Worm (Caenorhabditis elegans) whole organism, young adult: ENCODE results near the gene R09E12.9.

Source experiments
- B0336.3 ChIP-seq: fragments of 200-800 bp; sonication (Bioruptor generic); IDR thresholded peaks from 2 replicates; pipeline ENCODE4 v1.3.6; 2022; ENCODE audit warnings: missing genetic modification characterization, missing compliant biosample characterization
- K11D2.4 ChIP-seq: fragments of 200-800 bp; sonication (Bioruptor generic); IDR thresholded peaks from 2 replicates; pipeline ENCODE4 v1.3.6; 2022; ENCODE audit warnings: missing genetic modification reagents, missing genetic modification characterization, missing compliant biosample characterization
- K12H6.12 ChIP-seq: fragments of 200-800 bp; sonication (Bioruptor generic); optimal IDR thresholded peaks from 2 replicates; lab custom pipeline; 2018; ENCODE audit warnings: mild to moderate bottlenecking, missing genetic modification characterization, missing compliant biosample characterization
- Y53G8AR.9 ChIP-seq: fragments of 200-800 bp; sonication (Bioruptor generic); conservative IDR thresholded peaks from 2 replicates; pipeline ENCODE4 v1.3.6; 2022; ENCODE audit warnings: missing genetic modification reagents, missing genetic modification characterization, missing compliant biosample characterization
- Y79H2A.3 ChIP-seq: fragments of 200-800 bp; sonication (Bioruptor generic); conservative IDR thresholded peaks from 2 replicates; pipeline ENCODE4 v1.3.6; 2022; ENCODE audit warnings: missing genetic modification reagents, missing genetic modification characterization, missing compliant biosample characterization
- Y95B8A.8 ChIP-seq: fragments of 200-800 bp; sonication (Bioruptor generic); IDR thresholded peaks from 2 replicates; pipeline ENCODE4 v1.3.6; 2022; ENCODE audit warnings: missing genetic modification reagents, missing genetic modification characterization, missing compliant biosample characterization
- ZK185.1 ChIP-seq: sonication (generic microtip); optimal IDR thresholded peaks from 2 replicates; lab custom pipeline; 2016; ENCODE audit warnings: mild to moderate bottlenecking, missing genetic modification characterization, missing compliant biosample characterization; ENCODE audit not compliant: poor library complexity, severe bottlenecking
- attf-3 ChIP-seq: fragments of 200-800 bp; sonication (Bioruptor generic); conservative IDR thresholded peaks from 2 replicates; pipeline ENCODE4 v1.3.6; 2022; ENCODE audit warnings: missing genetic modification reagents, missing genetic modification characterization, missing compliant biosample characterization
- attf-5 ChIP-seq: fragments of 200-800 bp; sonication (Bioruptor generic); optimal IDR thresholded peaks from 2 replicates; lab custom pipeline; 2018; ENCODE audit warnings: mild to moderate bottlenecking, missing genetic modification characterization, missing compliant biosample characterization
- bed-1 ChIP-seq: fragments of 200-800 bp; sonication (Bioruptor generic); IDR thresholded peaks from 2 replicates; pipeline ENCODE4 v1.3.6; 2022; ENCODE audit warnings: missing genetic modification reagents, missing genetic modification characterization, missing compliant biosample characterization
- cebp-1 ChIP-seq, 2 experiments: fragments of 200-800 bp in 1 of 2; sonication (Bioruptor generic) in 1 of 2; sonication (generic microtip) in 1 of 2; IDR thresholded peaks in 1 of 2; optimal IDR thresholded peaks in 1 of 2; 2 replicates each; pipeline versions ENCODE4 v1.3.6 to Lab custom; 2017 to 2022; ENCODE audit warnings: missing compliant biosample characterization in 2 of 2, missing genetic modification characterization in 2 of 2, mild to moderate bottlenecking in 1 of 2, missing genetic modification reagents in 1 of 2, moderate library complexity in 1 of 2
- cebp-2 ChIP-seq: fragments of 200-800 bp; sonication (Bioruptor generic); IDR thresholded peaks from 2 replicates; pipeline ENCODE4 v1.3.6; 2022; ENCODE audit warnings: missing genetic modification characterization, missing compliant biosample characterization
- ceh-79 ChIP-seq: sonication (generic microtip); optimal IDR thresholded peaks from 2 replicates; lab custom pipeline; 2017; ENCODE audit warnings: mild to moderate bottlenecking, missing genetic modification characterization, missing compliant biosample characterization
- chd-7 ChIP-seq: sonication (generic microtip); optimal IDR thresholded peaks from 2 replicates; lab custom pipeline; 2016; ENCODE audit warnings: mild to moderate bottlenecking, missing genetic modification characterization, moderate library complexity, missing compliant biosample characterization
- dox-1 ChIP-seq: fragments of 200-800 bp; sonication (Bioruptor generic); IDR thresholded peaks from 2 replicates; pipeline ENCODE4 v1.3.6; 2022; ENCODE audit warnings: missing genetic modification reagents, missing genetic modification characterization, missing compliant biosample characterization
- dpl-1 ChIP-seq: fragments of 150-350 bp; optimal IDR thresholded peaks from 2 replicates; lab custom pipeline; 2014; ENCODE audit warnings: missing biosample characterization, missing genetic modification reagents, missing genetic modification characterization
- egl-44 ChIP-seq: fragments of 200-800 bp; sonication (Bioruptor generic); IDR thresholded peaks from 2 replicates; pipeline ENCODE4 v1.3.6; 2022; ENCODE audit warnings: missing genetic modification reagents, missing genetic modification characterization, missing compliant biosample characterization
- gei-17 ChIP-seq: fragments of 200-800 bp; sonication (Bioruptor generic); optimal IDR thresholded peaks from 2 replicates; lab custom pipeline; 2018; ENCODE audit warnings: mild to moderate bottlenecking, missing genetic modification characterization, missing compliant biosample characterization
- hmg-1.2 ChIP-seq: fragments of 200-800 bp; sonication (Bioruptor generic); IDR thresholded peaks from 2 replicates; pipeline ENCODE4 v1.3.6; 2022; ENCODE audit warnings: missing genetic modification reagents, missing genetic modification characterization, missing compliant biosample characterization
- let-526 ChIP-seq: fragments of 200-800 bp; sonication (Bioruptor generic); IDR thresholded peaks from 2 replicates; pipeline ENCODE4 v1.3.6; 2022; ENCODE audit warnings: missing genetic modification reagents, missing genetic modification characterization, missing compliant biosample characterization
- lin-26 ChIP-seq: fragments of 200-800 bp; sonication (Bioruptor generic); IDR thresholded peaks from 2 replicates; pipeline ENCODE4 v1.3.6; 2022; ENCODE audit warnings: missing genetic modification reagents, missing genetic modification characterization, missing compliant biosample characterization
- lin-40 ChIP-seq: sonication (generic microtip); optimal IDR thresholded peaks from 2 replicates; lab custom pipeline; 2016; ENCODE audit warnings: missing genetic modification characterization, mild to moderate bottlenecking, missing compliant biosample characterization, missing genotype, missing genetic modification reagents
- lin-54 ChIP-seq: fragments of 200-800 bp; sonication (Bioruptor generic); optimal IDR thresholded peaks from 2 replicates; lab custom pipeline; 2018; ENCODE audit warnings: mild to moderate bottlenecking, missing genetic modification characterization, missing compliant biosample characterization
- lsl-1 ChIP-seq: fragments of 200-800 bp; sonication (Bioruptor generic); optimal IDR thresholded peaks from 2 replicates; lab custom pipeline; 2018; ENCODE audit warnings: mild to moderate bottlenecking, missing genetic modification characterization, moderate library complexity, missing compliant biosample characterization
- lsy-27 ChIP-seq: sonication (generic microtip); optimal IDR thresholded peaks from 2 replicates; lab custom pipeline; 2017; ENCODE audit warnings: missing genetic modification characterization, mild to moderate bottlenecking, missing compliant biosample characterization, antibody characterized with exemption, missing genotype, borderline replicate concordance; ENCODE audit not compliant: insufficient read depth
- madf-3 ChIP-seq: fragments of 200-800 bp; sonication (Bioruptor generic); IDR thresholded peaks from 2 replicates; pipeline ENCODE4 v1.3.6; 2022; ENCODE audit warnings: missing genetic modification reagents, missing genetic modification characterization, missing compliant biosample characterization
- madf-8 ChIP-seq: fragments of 200-800 bp; sonication (Bioruptor generic); conservative IDR thresholded peaks from 2 replicates; pipeline ENCODE4 v1.3.6; 2022; ENCODE audit warnings: missing genetic modification reagents, missing genetic modification characterization, missing compliant biosample characterization
- mel-28 ChIP-seq: sonication (generic microtip); optimal IDR thresholded peaks from 2 replicates; lab custom pipeline; 2016; ENCODE audit warnings: borderline replicate concordance, mild to moderate bottlenecking, missing genetic modification characterization, missing compliant biosample characterization
- nfyb-1 ChIP-seq: fragments of 200-800 bp; sonication (Bioruptor generic); IDR thresholded peaks from 2 replicates; pipeline ENCODE4 v1.3.6; 2022; ENCODE audit warnings: missing genetic modification reagents, missing genetic modification characterization, missing compliant biosample characterization
- nhr-120 ChIP-seq: fragments of 200-800 bp; sonication (Bioruptor generic); IDR thresholded peaks from 2 replicates; pipeline ENCODE4 v1.3.6; 2022; ENCODE audit warnings: missing genetic modification characterization, missing compliant biosample characterization
- nhr-27 ChIP-seq: fragments of 200-800 bp; sonication (Bioruptor generic); optimal IDR thresholded peaks from 2 replicates; lab custom pipeline; 2018; ENCODE audit warnings: mild to moderate bottlenecking, missing genetic modification characterization, moderate library complexity, missing compliant biosample characterization
- nhr-80 ChIP-seq: sonication (generic microtip); optimal IDR thresholded peaks from 2 replicates; lab custom pipeline; 2016; ENCODE audit warnings: missing genetic modification characterization, missing compliant biosample characterization
- nhr-90 ChIP-seq: sonication (generic microtip); optimal IDR thresholded peaks from 2 replicates; lab custom pipeline; 2016; ENCODE audit warnings: missing genotype, mild to moderate bottlenecking, missing genetic modification characterization, missing compliant biosample characterization
- rec-8 ChIP-seq, 2 experiments: sonication (generic microtip); optimal IDR thresholded peaks; 2 replicates each; lab custom pipeline; 2016; ENCODE audit warnings: mild to moderate bottlenecking in 2 of 2, missing genetic modification characterization in 2 of 2, missing genetic modification reagents in 2 of 2, missing genotype in 2 of 2, missing biosample characterization in 1 of 2, missing compliant biosample characterization in 1 of 2, moderate library complexity in 1 of 2
- repo-1 ChIP-seq: sonication (generic microtip); optimal IDR thresholded peaks from 2 replicates; lab custom pipeline; 2017; ENCODE audit warnings: mild to moderate bottlenecking, missing genetic modification characterization, missing compliant biosample characterization
- somi-1 ChIP-seq: fragments of 200-800 bp; sonication (Bioruptor generic); optimal IDR thresholded peaks from 2 replicates; lab custom pipeline; 2018; ENCODE audit warnings: mild to moderate bottlenecking, missing genetic modification characterization, missing compliant biosample characterization
- tbp1 ChIP-seq: fragments of 200-800 bp; sonication (Bioruptor generic); optimal IDR thresholded peaks from 2 replicates; lab custom pipeline; 2018; ENCODE audit warnings: mild to moderate bottlenecking, missing genetic modification characterization, missing compliant biosample characterization
- tlf-1 ChIP-seq: fragments of 200-800 bp; sonication (Bioruptor generic); optimal IDR thresholded peaks from 2 replicates; lab custom pipeline; 2018; ENCODE audit warnings: mild to moderate bottlenecking, missing genetic modification characterization, missing compliant biosample characterization
- zim-3 ChIP-seq: sonication (generic microtip); optimal IDR thresholded peaks from 2 replicates; lab custom pipeline; 2017; ENCODE audit warnings: mild to moderate bottlenecking, missing genetic modification characterization, moderate library complexity, missing compliant biosample characterization
- ztf-22 ChIP-seq: fragments of 200-800 bp; sonication (Bioruptor generic); optimal IDR thresholded peaks from 2 replicates; lab custom pipeline; 2018; ENCODE audit warnings: mild to moderate bottlenecking, missing genetic modification characterization, moderate library complexity, missing compliant biosample characterization
- ztf-26 ChIP-seq: sonication (generic microtip); optimal IDR thresholded peaks from 2 replicates; lab custom pipeline; 2017; ENCODE audit warnings: missing genetic modification characterization, missing compliant biosample characterization
- ztf-6 ChIP-seq: fragments of 200-800 bp; sonication (Bioruptor generic); IDR thresholded peaks from 2 replicates; pipeline ENCODE4 v1.3.6; 2022; ENCODE audit warnings: missing genetic modification reagents, missing genetic modification characterization, missing compliant biosample characterization

R09E12.9 gene

DNA sequence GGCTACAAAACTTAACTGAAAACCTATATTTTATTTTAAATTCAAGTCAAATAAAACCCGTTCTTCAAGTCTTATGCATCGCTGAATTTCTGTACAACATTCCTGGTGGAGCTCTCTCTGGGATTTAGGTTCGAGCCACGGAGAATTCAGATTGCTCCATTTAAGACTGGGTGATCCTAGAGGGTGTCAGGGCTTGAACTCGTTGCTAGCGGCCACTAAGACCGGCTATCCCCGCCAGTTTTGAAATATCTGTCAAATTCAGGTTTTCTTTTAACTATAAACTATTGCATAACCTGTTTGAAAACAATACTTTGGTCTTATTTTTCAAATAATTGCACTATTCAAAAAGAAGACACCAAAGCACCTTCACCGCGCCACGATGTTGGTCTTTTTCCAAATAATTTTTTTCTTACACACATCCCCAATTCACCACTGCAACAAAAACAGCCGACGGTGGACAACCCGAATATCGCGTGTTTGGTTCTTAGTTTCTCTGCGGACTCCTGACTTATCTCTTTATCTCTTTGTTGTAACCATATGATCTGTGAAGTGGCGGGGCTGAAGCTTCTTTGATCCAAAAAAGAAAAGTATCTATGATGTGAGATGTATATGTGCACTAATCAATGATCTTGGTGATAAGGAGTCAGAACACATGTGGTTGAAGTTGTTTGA lies 48.4 kb upstream of the R09E12.9 start (continued):
- TF ChIP-seq dpl-1, result no peak
- peak; percentile 22 for TF ChIP-seq attf-5 (GFP tag; lab: Kevin White, UChicago)
- TF ChIP-seq ztf-26 (tag; lab: Kevin White, UChicago), result peak; percentile 16
- no peak for TF ChIP-seq Y79H2A.3 (GFP tag; lab: Robert Waterston, UW)
- peak; percentile 54 for TF ChIP-seq tlf-1 (GFP tag; lab: Kevin White, UChicago)
- peak; percentile 29 for TF ChIP-seq ZK185.1 (tag; lab: Kevin White, UChicago)
- TF ChIP-seq lsl-1 (GFP tag; lab: Kevin White, UChicago), result no peak
- peak; percentile 42 for TF ChIP-seq ztf-22 (GFP tag; lab: Kevin White, UChicago)
- no peak for TF ChIP-seq ztf-6
- TF ChIP-seq cebp-1 (GFP tag; IDR thresholded peaks at IDR 0.05; lab: Robert Waterston, UW), result no peak
- TF ChIP-seq cebp-1 (tag; optimal IDR thresholded peaks at IDR 0.05; lab: Kevin White, UChicago), result peak; percentile 44
- TF ChIP-seq B0336.3, result peak; percentile 66
- no peak for TF ChIP-seq K11D2.4

DNA sequence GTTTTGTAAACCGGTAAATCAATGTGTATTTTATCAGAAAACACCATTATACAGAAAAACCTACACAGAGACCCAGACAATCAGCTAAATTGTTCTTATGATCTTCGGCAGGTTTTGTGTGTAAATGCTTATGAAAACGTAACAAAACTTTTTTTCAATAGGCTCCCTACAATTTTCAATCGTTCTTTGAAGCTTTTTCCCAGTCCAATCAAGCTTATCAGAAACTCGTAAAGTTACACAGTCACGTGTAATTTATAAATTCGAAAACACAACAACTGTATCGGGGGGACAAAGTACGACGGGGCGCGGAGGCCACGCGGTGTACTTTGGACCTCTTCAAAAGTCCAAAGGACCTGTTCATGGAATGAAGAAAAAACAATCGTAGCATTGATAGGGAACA lies 47.2 kb upstream of the R09E12.9 start:
- TF ChIP-seq ztf-22 (GFP tag; lab: Kevin White, UChicago), result peak; percentile 39
- 0 out of 2 replicates have a peak, but pooled peaks have one; percentile 24 for TF ChIP-seq lin-26 (GFP tag; lab: Robert Waterston, UW)
- TF ChIP-seq nhr-90 (tag; lab: Kevin White, UChicago), result no peak
- TF ChIP-seq egl-44 (GFP tag; lab: Robert Waterston, UW), result 0 out of 2 replicates have a peak, but pooled peaks have one; percentile 55
- TF ChIP-seq somi-1 (GFP tag; lab: Kevin White, UChicago), result peak; percentile 25
- TF ChIP-seq ztf-26 (tag; lab: Kevin White, UChicago), result peak; percentile 20
- no peak for TF ChIP-seq mel-28 (tag; lab: Kevin White, UChicago)
- TF ChIP-seq B0336.3, result no peak; the same call in 1 of the 2 replicates
- TF ChIP-seq attf-3 (GFP tag; lab: Robert Waterston, UW), result no peak
- no peak for TF ChIP-seq rec-8 (tag; optimal IDR thresholded peaks at IDR 0.05; lab: Kevin White, UChicago)
- no peak for TF ChIP-seq madf-8 (GFP tag; lab: Robert Waterston, UW)
- peak; percentile 42; the same call in 1 of the 2 replicates for TF ChIP-seq dox-1 (GFP tag; lab: Robert Waterston, UW)
- no peak for TF ChIP-seq zim-3 (tag; lab: Kevin White, UChicago)
- peak; percentile 56 for TF ChIP-seq repo-1 (tag; lab: Kevin White, UChicago)
- no peak for TF ChIP-seq ceh-79 (tag; lab: Kevin White, UChicago)
- TF ChIP-seq let-526 (GFP tag; lab: Robert Waterston, UW), result peak; percentile 27
- TF ChIP-seq madf-3 (GFP tag; lab: Robert Waterston, UW), result 0 out of 2 replicates have a peak, but pooled peaks have one; percentile 47
- no peak for TF ChIP-seq nhr-27 (tag; lab: Kevin White, UChicago)
- peak; percentile 54 for TF ChIP-seq nhr-80 (tag; lab: Kevin White, UChicago)
- TF ChIP-seq lsy-27 (tag; lab: Kevin White, UChicago), result no peak
- peak; percentile 11 for TF ChIP-seq lin-54 (GFP tag; lab: Kevin White, UChicago)
- TF ChIP-seq K12H6.12 (tag; lab: Kevin White, UChicago), result no peak
- peak; percentile 66 for TF ChIP-seq chd-7 (tag; lab: Kevin White, UChicago)
- TF ChIP-seq nfyb-1 (GFP tag; lab: Robert Waterston, UW), result peak; percentile 81
- 0 out of 2 replicates have a peak, but pooled peaks have one; percentile 36 for TF ChIP-seq Y95B8A.8 (GFP tag; lab: Robert Waterston, UW)
- no peak for TF ChIP-seq nhr-120
- TF ChIP-seq cebp-1 (GFP tag; IDR thresholded peaks at IDR 0.05; lab: Robert Waterston, UW), result peak; percentile 37; the same call in 1 of the 2 replicates
- TF ChIP-seq cebp-1 (tag; optimal IDR thresholded peaks at IDR 0.05; lab: Kevin White, UChicago), result peak; percentile 71
- peak; percentile 25 for TF ChIP-seq ZK185.1 (tag; lab: Kevin White, UChicago)
- peak; percentile 27; the same call in 1 of the 2 replicates for TF ChIP-seq hmg-1.2 (GFP tag; lab: Robert Waterston, UW)
- peak; percentile 68; the same call in 1 of the 2 replicates for TF ChIP-seq Y53G8AR.9
- TF ChIP-seq gei-17, result no peak
- peak; percentile 46 for TF ChIP-seq tlf-1 (GFP tag; lab: Kevin White, UChicago)
- TF ChIP-seq tbp1, result peak; percentile 51
- peak; percentile 38 for TF ChIP-seq attf-5 (GFP tag; lab: Kevin White, UChicago)
- peak; percentile 47 for TF ChIP-seq lin-40
- no peak for TF ChIP-seq bed-1 (GFP tag; lab: Robert Waterston, UW)
- peak; percentile 45; the same call in 1 of the 2 replicates for TF ChIP-seq K11D2.4
- no peak for TF ChIP-seq cebp-2 (GFP tag; lab: Robert Waterston, UW)
